Worm (Caenorhabditis elegans) whole organism, L4 larva: ENCODE results near the gene mcm-10.

ENCODE experiments used
- F44E2.7 ChIP-seq: fragments of 200-800 bp; sonication (Bioruptor generic); IDR thresholded peaks from 2 replicates; pipeline ENCODE4 v2.1.2; 2022; ENCODE audit warnings: missing genetic modification characterization, missing compliant biosample characterization
- F49E8.2 ChIP-seq: sonication (generic microtip); optimal IDR thresholded peaks from 2 replicates; lab custom pipeline; 2016; ENCODE audit warnings: missing compliant biosample characterization, mild to moderate bottlenecking, missing genetic modification characterization, borderline replicate concordance
- R02D3.7 ChIP-seq: fragments of 150-350 bp; sonication (generic microtip); optimal IDR thresholded peaks from 3 replicates; lab custom pipeline; 2014; ENCODE audit warnings: missing biosample characterization, missing genetic modification characterization
- T20F7.1 ChIP-seq: fragments of 200-800 bp; sonication (Bioruptor generic); optimal IDR thresholded peaks from 2 replicates; lab custom pipeline; 2018; ENCODE audit warnings: mild to moderate bottlenecking, missing genetic modification characterization, missing compliant biosample characterization
- Y75B8A.6 ChIP-seq: fragments of 200-800 bp; sonication (Bioruptor generic); IDR thresholded peaks from 2 replicates; pipeline ENCODE4 v1.3.6; 2022; ENCODE audit warnings: missing genetic modification reagents, missing genetic modification characterization, missing compliant biosample characterization
- aha-1 ChIP-seq: fragments of 150-350 bp; peaks from one replicate; lab custom pipeline; 2014; ENCODE audit warnings: missing biosample characterization, missing genetic modification characterization
- attf-4 ChIP-seq: sonication (generic microtip); optimal IDR thresholded peaks from 3 replicates; lab custom pipeline; 2017; ENCODE audit warnings: missing biosample characterization, missing genetic modification characterization
- ceh-20 ChIP-seq: fragments of 200-800 bp; sonication (Bioruptor generic); IDR thresholded peaks from 2 replicates; pipeline ENCODE4 v1.3.6; 2022; ENCODE audit warnings: missing genetic modification reagents, missing genetic modification characterization, missing compliant biosample characterization
- ceh-28 ChIP-seq: fragments of 150-350 bp; optimal IDR thresholded peaks from 2 replicates; lab custom pipeline; 2014; ENCODE audit warnings: missing biosample characterization, missing genetic modification reagents, missing genetic modification characterization
- daf-16 ChIP-seq, 3 experiments: sonication (generic microtip); optimal IDR thresholded peaks; 2 replicates each; lab custom pipeline; 2016 to 2017; ENCODE audit warnings: missing genetic modification characterization in 3 of 3, missing genetic modification reagents in 3 of 3, mild to moderate bottlenecking in 2 of 3, missing compliant biosample characterization in 2 of 3, missing biosample characterization in 1 of 3, moderate library complexity in 1 of 3
- daf-8 ChIP-seq: fragments of 200-800 bp; sonication (Bioruptor generic); IDR thresholded peaks from 2 replicates; pipeline ENCODE4 v1.3.6; 2022; ENCODE audit warnings: missing genetic modification characterization, missing compliant biosample characterization
- dmd-6 ChIP-seq: fragments of 200-800 bp; sonication (Bioruptor generic); IDR thresholded peaks from 2 replicates; pipeline ENCODE4 v1.3.6; 2022; ENCODE audit warnings: missing genetic modification reagents, missing genetic modification characterization, missing compliant biosample characterization
- dmd-8 ChIP-seq: fragments of 200-800 bp; sonication (Bioruptor generic); IDR thresholded peaks from 2 replicates; pipeline ENCODE4 v1.3.6; 2022; ENCODE audit warnings: missing genetic modification characterization, missing compliant biosample characterization
- dpl-1 ChIP-seq: fragments of 150-350 bp; optimal IDR thresholded peaks from 2 replicates; lab custom pipeline; 2014; ENCODE audit warnings: missing biosample characterization, missing genetic modification reagents, missing genetic modification characterization
- fkh-10 ChIP-seq: fragments of 150-350 bp; optimal IDR thresholded peaks from 2 replicates; lab custom pipeline; 2014; ENCODE audit warnings: missing biosample characterization, missing genetic modification reagents, missing genetic modification characterization
- gei-8 ChIP-seq: fragments of 200-800 bp; sonication (Bioruptor generic); optimal IDR thresholded peaks from 2 replicates; lab custom pipeline; 2018; ENCODE audit warnings: mild to moderate bottlenecking, missing genetic modification characterization, missing compliant biosample characterization
- hif-1 ChIP-seq, 2 experiments: sonication (generic microtip); optimal IDR thresholded peaks; 2 replicates each; lab custom pipeline; 2016 to 2017; ENCODE audit warnings: missing compliant biosample characterization in 2 of 2, missing genetic modification characterization in 2 of 2, missing genetic modification reagents in 2 of 2, missing genotype in 2 of 2, mild to moderate bottlenecking in 1 of 2
- hlh-30 ChIP-seq: sonication (generic microtip); optimal IDR thresholded peaks from 2 replicates; lab custom pipeline; 2017; ENCODE audit warnings: antibody characterized with exemption, mild to moderate bottlenecking, missing genetic modification characterization, missing compliant biosample characterization; ENCODE audit not compliant: insufficient read depth
- hmg-1.1 ChIP-seq: fragments of 200-800 bp; sonication (Bioruptor generic); IDR thresholded peaks from 2 replicates; pipeline ENCODE4 v1.3.6; 2022; ENCODE audit warnings: missing genetic modification reagents, missing genetic modification characterization, missing compliant biosample characterization
- lin-13 ChIP-seq: fragments of 150-350 bp; optimal IDR thresholded peaks from 2 replicates; lab custom pipeline; 2014; ENCODE audit warnings: missing biosample characterization, missing genetic modification reagents, missing genetic modification characterization
- lin-15B ChIP-seq: fragments of 150-350 bp; sonication (generic microtip); optimal IDR thresholded peaks from 3 replicates; lab custom pipeline; 2014; ENCODE audit warnings: missing biosample characterization, missing genetic modification characterization
- lin-38 ChIP-seq: fragments of 200-800 bp; sonication (Bioruptor generic); IDR thresholded peaks from 2 replicates; pipeline ENCODE4 v1.3.6; 2022; ENCODE audit warnings: missing genetic modification reagents, missing genetic modification characterization, missing compliant biosample characterization
- lir-3 ChIP-seq: sonication (generic microtip); optimal IDR thresholded peaks from 2 replicates; lab custom pipeline; 2016; ENCODE audit warnings: mild to moderate bottlenecking, missing genetic modification characterization, missing compliant biosample characterization
- lsy-2 ChIP-seq, 2 experiments: fragments of 150-350 bp in 1 of 2; sonication (generic microtip) in 1 of 2; optimal IDR thresholded peaks; 2 replicates each; lab custom pipeline; 2014 to 2017; ENCODE audit warnings: missing biosample characterization in 2 of 2, missing genetic modification characterization in 2 of 2
- madf-9 ChIP-seq: fragments of 200-800 bp; sonication (Bioruptor generic); conservative IDR thresholded peaks from 2 replicates; pipeline ENCODE4 v1.3.6; 2022; ENCODE audit warnings: missing genetic modification reagents, missing genetic modification characterization, missing compliant biosample characterization
- mep-1 ChIP-seq: fragments of 150-350 bp; sonication (generic microtip); optimal IDR thresholded peaks from 3 replicates; lab custom pipeline; 2014; ENCODE audit warnings: missing biosample characterization, missing genetic modification characterization
- mes-2 ChIP-seq: sonication (generic microtip); optimal IDR thresholded peaks from 2 replicates; lab custom pipeline; 2016; ENCODE audit warnings: missing genotype, mild to moderate bottlenecking, missing genetic modification characterization, missing compliant biosample characterization; ENCODE audit not compliant: poor library complexity, severe bottlenecking
- nhr-102 ChIP-seq: sonication (generic microtip); optimal IDR thresholded peaks from 2 replicates; lab custom pipeline; 2016; ENCODE audit warnings: mild to moderate bottlenecking, missing genetic modification characterization, moderate library complexity, missing compliant biosample characterization
- nhr-11 ChIP-seq: fragments of 150-350 bp; optimal IDR thresholded peaks from 2 replicates; lab custom pipeline; 2014; ENCODE audit warnings: missing biosample characterization, missing genetic modification characterization
- nhr-111 ChIP-seq: fragments of 200-800 bp; sonication (Bioruptor generic); optimal IDR thresholded peaks from 2 replicates; lab custom pipeline; 2018; ENCODE audit warnings: mild to moderate bottlenecking, missing genetic modification characterization, missing compliant biosample characterization
- nhr-25 ChIP-seq: sonication (generic microtip); optimal IDR thresholded peaks from 2 replicates; lab custom pipeline; 2017; ENCODE audit warnings: missing genetic modification characterization, mild to moderate bottlenecking, missing compliant biosample characterization, antibody characterized with exemption, moderate library complexity, borderline replicate concordance; ENCODE audit not compliant: insufficient read depth
- nhr-28 ChIP-seq: fragments of 150-350 bp; optimal IDR thresholded peaks from 2 replicates; lab custom pipeline; 2014; ENCODE audit warnings: missing biosample characterization, missing genetic modification characterization
- nhr-42 ChIP-seq: fragments of 200-800 bp; sonication (Bioruptor generic); IDR thresholded peaks from 2 replicates; pipeline ENCODE4 v1.3.6; 2022; ENCODE audit warnings: missing genetic modification characterization, missing compliant biosample characterization
- pha-4 ChIP-seq, 2 experiments: fragments of 150-350 bp in 1 of 2; fragments of 200-800 bp in 1 of 2; sonication (Bioruptor generic) in 1 of 2; IDR thresholded peaks in 1 of 2; optimal IDR thresholded peaks in 1 of 2; 2 replicates each; pipeline versions ENCODE4 v1.3.6 to Lab custom; 2014 to 2022; ENCODE audit warnings: missing genetic modification characterization in 2 of 2, missing genetic modification reagents in 2 of 2, missing biosample characterization in 1 of 2, missing compliant biosample characterization in 1 of 2
- set-16 ChIP-seq: fragments of 200-800 bp; sonication (Bioruptor generic); IDR thresholded peaks from 2 replicates; pipeline ENCODE4 v1.3.6; 2022; ENCODE audit warnings: missing genetic modification reagents, missing genetic modification characterization, missing compliant biosample characterization
- skn-1 ChIP-seq: fragments of 150-350 bp; optimal IDR thresholded peaks from 2 replicates; lab custom pipeline; 2014; ENCODE audit warnings: missing biosample characterization, missing genetic modification characterization
- snpc-4 ChIP-seq: fragments of 150-350 bp; optimal IDR thresholded peaks from 2 replicates; lab custom pipeline; 2014; ENCODE audit warnings: missing biosample characterization, missing genetic modification characterization
- vab-7 ChIP-seq: fragments of 200-800 bp; sonication (Bioruptor generic); IDR thresholded peaks from 2 replicates; pipeline ENCODE4 v1.3.6; 2022; ENCODE audit warnings: missing genetic modification reagents, missing genetic modification characterization, missing compliant biosample characterization
- ztf-11 ChIP-seq: fragments of 150-350 bp; optimal IDR thresholded peaks from 2 replicates; lab custom pipeline; 2014; ENCODE audit warnings: missing biosample characterization, missing genetic modification characterization

mcm-10 gene

ce11 chrIII:11318131-11318530, 761 bp downstream of the mcm-10 start, which contains the start of gene teg-1 (continued):
- TF ChIP-seq snpc-4 (tag; lab: Kevin White, UChicago): no peak
- TF ChIP-seq vab-7 (GFP tag; lab: Robert Waterston, UW): no peak

DNA sequence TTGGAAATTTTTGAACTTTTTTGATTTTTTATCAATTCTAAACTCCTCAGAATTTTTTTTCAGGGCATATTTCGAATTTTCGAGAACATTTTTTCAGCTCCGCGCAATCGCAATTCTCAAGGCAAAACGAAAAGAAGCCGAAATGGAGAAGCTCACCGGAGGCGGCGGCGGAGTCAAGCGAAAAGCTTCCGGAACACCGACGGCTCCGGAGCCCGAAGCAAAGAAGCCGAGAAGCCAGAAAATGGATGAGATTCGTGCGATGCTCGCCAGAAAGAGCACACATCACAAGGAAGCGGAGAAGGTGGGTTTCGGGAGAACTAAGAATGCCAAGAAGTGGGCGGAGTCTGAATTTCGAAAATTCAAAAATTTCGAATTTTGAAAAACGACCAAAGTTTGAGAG, 6.7 kb downstream of the mcm-10 start:
- TF ChIP-seq pha-4 (GFP tag; IDR thresholded peaks at IDR 0.05; lab: Robert Waterston, UW): peak; percentile 34; the same call in 1 of the 2 replicates
- no peak for TF ChIP-seq pha-4 (tag; optimal IDR thresholded peaks at IDR 0.05; lab: Kevin White, UChicago)
- TF ChIP-seq aha-1 (tag; lab: Kevin White, UChicago): peak; percentile 58
- TF ChIP-seq daf-8 (GFP tag; lab: Robert Waterston, UW): no peak
- TF ChIP-seq ztf-11 (tag; lab: Kevin White, UChicago): no peak
- no peak for TF ChIP-seq nhr-28
- TF ChIP-seq R02D3.7 (tag; lab: Kevin White, UChicago): no peak
- peak; percentile 81 for TF ChIP-seq set-16 (GFP tag; lab: Robert Waterston, UW)
- TF ChIP-seq, all 104 proteins: peak for 3

- TF ChIP-seq T20F7.1 (GFP tag; lab: Kevin White, UChicago) (no peak), attf-4 (tag; lab: Kevin White, UChicago) (no peak), dpl-1 (no peak), mes-2 (tag; lab: Kevin White, UChicago) (no peak), madf-9 (GFP tag; lab: Robert Waterston, UW) (no peak), gei-8 (GFP tag; lab: Kevin White, UChicago) (no peak), Y75B8A.6 (GFP tag; lab: Robert Waterston, UW) (no peak), dmd-6 (GFP tag; lab: Robert Waterston, UW) (no peak), hif-1 (tag; optimal IDR thresholded peaks at IDR 0.05; lab: Kevin White, UChicago) (no peak), lir-3 (tag; lab: Kevin White, UChicago) (no peak), dmd-8 (no peak), ceh-20 (peak; percentile 63; the same call in 1 of the 2 replicates), F44E2.7 (GFP tag; lab: Robert Waterston, UW) (no peak), nhr-111 (GFP tag; lab: Kevin White, UChicago) (no peak), vab-7 (GFP tag; lab: Robert Waterston, UW) (0 out of 2 replicates have a peak, but pooled peaks have one; percentile 10), F49E8.2 (no peak)
- TF ChIP-seq, all 104 proteins: peak for 2
These were observed 14.9 kb downstream of the mcm-10 start for ce11 chrIII:11332306-11332705.

DNA sequence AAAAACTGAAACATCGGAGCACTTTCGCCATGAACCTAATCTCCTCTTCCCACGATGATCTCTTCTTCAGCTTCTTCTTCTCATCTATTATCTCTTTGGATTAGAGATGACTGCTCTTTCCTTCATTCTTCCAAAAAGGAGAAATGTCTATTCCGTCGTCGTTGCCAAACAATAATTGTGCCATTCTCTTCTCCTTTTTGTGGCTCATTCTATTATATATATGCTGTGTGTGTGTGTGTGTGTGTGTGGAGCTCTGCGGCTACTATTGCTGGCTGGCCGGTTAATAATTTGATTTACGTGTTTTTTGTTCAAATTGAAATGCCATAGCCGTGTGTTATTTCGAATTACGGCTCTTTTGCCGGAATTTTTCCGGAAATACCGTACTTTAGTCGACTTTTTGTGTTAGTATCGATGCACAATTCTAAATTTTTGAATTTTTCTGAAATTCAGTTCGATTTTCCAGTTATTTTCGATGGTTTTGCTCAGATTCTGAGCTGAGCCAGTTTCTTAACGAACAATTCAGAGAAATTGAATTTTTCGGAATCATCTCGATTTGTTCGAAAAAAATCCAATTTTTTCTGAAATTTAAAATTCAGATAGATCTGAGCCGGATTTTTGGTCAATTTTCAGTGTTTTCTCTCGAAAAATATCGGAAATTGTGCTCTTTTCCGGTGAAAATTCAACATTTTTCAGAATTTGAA, 15.8 kb downstream of the mcm-10 start, which contains the start of gene T28D6.5:
Gene T28D6.5 (plus strand): TSS at position 651 of the 701 bp plus-strand sequence.
- TF ChIP-seq daf-16 (GFP tag; optimal IDR thresholded peaks at IDR 0.05; lab: Kevin White, UChicago) (no peak), daf-16 (tag; optimal IDR thresholded peaks at IDR 0.05; lab: Kevin White, UChicago) (no peak), ceh-20 (no peak), lin-38 (GFP tag; lab: Robert Waterston, UW) (no peak), nhr-11 (tag; lab: Kevin White, UChicago) (no peak), hlh-30 (tag; lab: Kevin White, UChicago) (no peak), skn-1 (tag; lab: Kevin White, UChicago) (no peak), attf-4 (tag; lab: Kevin White, UChicago) (no peak)

ce11 chrIII:11334346-11334745, 17.0 kb downstream of the mcm-10 start:
- TF ChIP-seq hlh-30 (tag; lab: Kevin White, UChicago) (peak; percentile 32), hif-1 (tag; optimal IDR thresholded peaks at IDR 0.05; lab: Kevin White, UChicago) (peak in 1 of 2 experiments; percentile 11), set-16 (GFP tag; lab: Robert Waterston, UW) (peak; percentile 65), aha-1 (tag; lab: Kevin White, UChicago) (peak; percentile 49), ceh-28 (tag; lab: Kevin White, UChicago) (no peak), lin-15B (tag; lab: Kevin White, UChicago) (no peak), hmg-1.1 (GFP tag; lab: Robert Waterston, UW) (peak; percentile 30; the same call in 1 of the 2 replicates), nhr-25 (no peak), daf-16 (GFP tag; optimal IDR thresholded peaks at IDR 0.05; lab: Kevin White, UChicago) (no peak), daf-16 (tag; optimal IDR thresholded peaks at IDR 0.05; lab: Kevin White, UChicago) (no peak), mep-1 (peak; percentile 53), nhr-102 (tag; lab: Kevin White, UChicago) (no peak), R02D3.7 (tag; lab: Kevin White, UChicago) (no peak), lin-13 (GFP tag; lab: Kevin White, UChicago) (no peak), lsy-2 (tag; optimal IDR thresholded peaks at IDR 0.05; lab: Kevin White, UChicago) (peak in 1 of 2 experiments; percentile 26), F49E8.2 (no peak), fkh-10 (peak; percentile 53), ztf-11 (tag; lab: Kevin White, UChicago) (no peak), nhr-42 (no peak)
